Worm (Caenorhabditis elegans) whole organism, young adult: Measurements from ENCODE around the gene C50F4.8.

Source experiments
- B0019.2 ChIP-seq: fragments of 200-800 bp; sonication (Bioruptor generic); conservative IDR thresholded peaks from 2 replicates; pipeline ENCODE4 v1.3.6; 2022; ENCODE audit warnings: missing genetic modification reagents, missing genetic modification characterization, missing compliant biosample characterization
- B0336.3 ChIP-seq: fragments of 200-800 bp; sonication (Bioruptor generic); IDR thresholded peaks from 2 replicates; pipeline ENCODE4 v1.3.6; 2022; ENCODE audit warnings: missing genetic modification characterization, missing compliant biosample characterization
- C06A6.2 ChIP-seq: fragments of 200-800 bp; sonication (Bioruptor generic); conservative IDR thresholded peaks from 2 replicates; pipeline ENCODE4 v1.3.6; 2022; ENCODE audit warnings: missing genetic modification characterization, missing compliant biosample characterization
- D2030.7 ChIP-seq: fragments of 200-800 bp; sonication (Bioruptor generic); IDR thresholded peaks from 2 replicates; pipeline ENCODE4 v1.3.6; 2022; ENCODE audit warnings: missing genetic modification reagents, missing genetic modification characterization, missing compliant biosample characterization
- F57C9.4 ChIP-seq: sonication (generic microtip); optimal IDR thresholded peaks from 2 replicates; lab custom pipeline; 2017; ENCODE audit warnings: mild to moderate bottlenecking, missing genetic modification characterization, missing compliant biosample characterization
- K11D2.4 ChIP-seq: fragments of 200-800 bp; sonication (Bioruptor generic); IDR thresholded peaks from 2 replicates; pipeline ENCODE4 v1.3.6; 2022; ENCODE audit warnings: missing genetic modification reagents, missing genetic modification characterization, missing compliant biosample characterization
- Y67H2A.10 ChIP-seq: fragments of 200-800 bp; sonication (Bioruptor generic); conservative IDR thresholded peaks from 2 replicates; pipeline ENCODE4 v1.3.6; 2022; ENCODE audit warnings: missing genetic modification reagents, missing genetic modification characterization, missing compliant biosample characterization
- Y95B8A.8 ChIP-seq: fragments of 200-800 bp; sonication (Bioruptor generic); IDR thresholded peaks from 2 replicates; pipeline ENCODE4 v1.3.6; 2022; ENCODE audit warnings: missing genetic modification reagents, missing genetic modification characterization, missing compliant biosample characterization
- akir-1 ChIP-seq: fragments of 200-800 bp; sonication (Bioruptor generic); optimal IDR thresholded peaks from 2 replicates; lab custom pipeline; 2018; ENCODE audit warnings: mild to moderate bottlenecking, missing genetic modification characterization, moderate library complexity, missing compliant biosample characterization
- ama-1 ChIP-seq, 3 experiments: fragments of 150-350 bp in 1 of 3; sonication (generic microtip) in 2 of 3; optimal IDR thresholded peaks; 2 replicates each; lab custom pipeline; 2014 to 2018; ENCODE audit warnings: missing biosample characterization in 2 of 3, missing genetic modification characterization in 2 of 3, missing genetic modification reagents in 2 of 3
- athp-1 ChIP-seq: sonication (generic microtip); optimal IDR thresholded peaks from 2 replicates; lab custom pipeline; 2017; ENCODE audit warnings: mild to moderate bottlenecking, missing genetic modification characterization, missing compliant biosample characterization
- attf-3 ChIP-seq: fragments of 200-800 bp; sonication (Bioruptor generic); conservative IDR thresholded peaks from 2 replicates; pipeline ENCODE4 v1.3.6; 2022; ENCODE audit warnings: missing genetic modification reagents, missing genetic modification characterization, missing compliant biosample characterization
- attf-5 ChIP-seq: fragments of 200-800 bp; sonication (Bioruptor generic); optimal IDR thresholded peaks from 2 replicates; lab custom pipeline; 2018; ENCODE audit warnings: mild to moderate bottlenecking, missing genetic modification characterization, missing compliant biosample characterization
- ceh-100 ChIP-seq: fragments of 200-800 bp; sonication (Bioruptor generic); IDR thresholded peaks from 2 replicates; pipeline ENCODE4 v1.3.6; 2022; ENCODE audit warnings: missing genetic modification reagents, missing genetic modification characterization, missing compliant biosample characterization
- ceh-40 ChIP-seq: fragments of 200-800 bp; sonication (Bioruptor generic); IDR thresholded peaks from 2 replicates; pipeline ENCODE4 v1.3.6; 2022; ENCODE audit warnings: missing genetic modification characterization, missing compliant biosample characterization
- ceh-58 ChIP-seq: fragments of 200-800 bp; sonication (Bioruptor generic); IDR thresholded peaks from 2 replicates; pipeline ENCODE4 v1.3.6; 2022; ENCODE audit warnings: missing genetic modification characterization, missing compliant biosample characterization
- ceh-91 ChIP-seq: fragments of 200-800 bp; sonication (Bioruptor generic); IDR thresholded peaks from 2 replicates; pipeline ENCODE4 v1.3.6; 2022; ENCODE audit warnings: missing genetic modification reagents, missing genetic modification characterization, missing compliant biosample characterization
- chd-7 ChIP-seq: sonication (generic microtip); optimal IDR thresholded peaks from 2 replicates; lab custom pipeline; 2016; ENCODE audit warnings: mild to moderate bottlenecking, missing genetic modification characterization, moderate library complexity, missing compliant biosample characterization
- die-1 ChIP-seq: sonication (generic microtip); optimal IDR thresholded peaks from 2 replicates; lab custom pipeline; 2016; ENCODE audit warnings: missing genotype, mild to moderate bottlenecking, missing genetic modification characterization, missing compliant biosample characterization
- egl-44 ChIP-seq: fragments of 200-800 bp; sonication (Bioruptor generic); IDR thresholded peaks from 2 replicates; pipeline ENCODE4 v1.3.6; 2022; ENCODE audit warnings: missing genetic modification reagents, missing genetic modification characterization, missing compliant biosample characterization
- fkh-3 ChIP-seq: sonication (generic microtip); optimal IDR thresholded peaks from 2 replicates; lab custom pipeline; 2016; ENCODE audit warnings: mild to moderate bottlenecking, missing genetic modification characterization, missing compliant biosample characterization
- hmg-20 ChIP-seq: fragments of 200-800 bp; sonication (Bioruptor generic); IDR thresholded peaks from 2 replicates; pipeline ENCODE4 v1.3.6; 2022; ENCODE audit warnings: missing genetic modification reagents, missing genetic modification characterization, missing compliant biosample characterization
- let-526 ChIP-seq: fragments of 200-800 bp; sonication (Bioruptor generic); IDR thresholded peaks from 2 replicates; pipeline ENCODE4 v1.3.6; 2022; ENCODE audit warnings: missing genetic modification reagents, missing genetic modification characterization, missing compliant biosample characterization
- let-607 ChIP-seq, 2 experiments: fragments of 200-800 bp in 1 of 2; sonication (Bioruptor generic) in 1 of 2; sonication (generic microtip) in 1 of 2; optimal IDR thresholded peaks; 2 replicates each; lab custom pipeline; 2016 to 2018; ENCODE audit warnings: mild to moderate bottlenecking in 2 of 2, missing compliant biosample characterization in 2 of 2, missing genetic modification characterization in 2 of 2, moderate library complexity in 2 of 2, missing genotype in 1 of 2
- lin-40 ChIP-seq: sonication (generic microtip); optimal IDR thresholded peaks from 2 replicates; lab custom pipeline; 2016; ENCODE audit warnings: missing genetic modification characterization, mild to moderate bottlenecking, missing compliant biosample characterization, missing genotype, missing genetic modification reagents
- lin-54 ChIP-seq: fragments of 200-800 bp; sonication (Bioruptor generic); optimal IDR thresholded peaks from 2 replicates; lab custom pipeline; 2018; ENCODE audit warnings: mild to moderate bottlenecking, missing genetic modification characterization, missing compliant biosample characterization
- lsl-1 ChIP-seq: fragments of 200-800 bp; sonication (Bioruptor generic); optimal IDR thresholded peaks from 2 replicates; lab custom pipeline; 2018; ENCODE audit warnings: mild to moderate bottlenecking, missing genetic modification characterization, moderate library complexity, missing compliant biosample characterization
- madf-3 ChIP-seq: fragments of 200-800 bp; sonication (Bioruptor generic); IDR thresholded peaks from 2 replicates; pipeline ENCODE4 v1.3.6; 2022; ENCODE audit warnings: missing genetic modification reagents, missing genetic modification characterization, missing compliant biosample characterization
- mcd-1 ChIP-seq: fragments of 200-800 bp; sonication (Bioruptor generic); IDR thresholded peaks from 2 replicates; pipeline ENCODE4 v1.3.6; 2022; ENCODE audit warnings: missing genetic modification reagents, missing genetic modification characterization, missing compliant biosample characterization
- mxl-1 ChIP-seq: sonication (generic microtip); optimal IDR thresholded peaks from 2 replicates; lab custom pipeline; 2016; ENCODE audit warnings: missing genetic modification characterization, missing compliant biosample characterization
- nhr-179 ChIP-seq: sonication (generic microtip); optimal IDR thresholded peaks from 2 replicates; lab custom pipeline; 2016; ENCODE audit warnings: mild to moderate bottlenecking, missing genetic modification characterization, missing compliant biosample characterization
- nhr-80 ChIP-seq: sonication (generic microtip); optimal IDR thresholded peaks from 2 replicates; lab custom pipeline; 2016; ENCODE audit warnings: missing genetic modification characterization, missing compliant biosample characterization
- rcor-1 ChIP-seq: fragments of 200-800 bp; sonication (Bioruptor generic); IDR thresholded peaks from 2 replicates; pipeline ENCODE4 v1.3.6; 2022; ENCODE audit warnings: missing genetic modification reagents, missing genetic modification characterization, missing compliant biosample characterization
- rec-8 ChIP-seq, 2 experiments: sonication (generic microtip); optimal IDR thresholded peaks; 2 replicates each; lab custom pipeline; 2016; ENCODE audit warnings: mild to moderate bottlenecking in 2 of 2, missing genetic modification characterization in 2 of 2, missing genetic modification reagents in 2 of 2, missing genotype in 2 of 2, missing biosample characterization in 1 of 2, missing compliant biosample characterization in 1 of 2, moderate library complexity in 1 of 2
- rpc-1 ChIP-seq, 2 experiments: fragments of 150-350 bp in 1 of 2; sonication (generic microtip) in 1 of 2; optimal IDR thresholded peaks; 2 replicates each; lab custom pipeline; 2014 to 2018; ENCODE audit warnings: missing biosample characterization in 1 of 2, missing genetic modification characterization in 1 of 2, missing genetic modification reagents in 1 of 2, missing genotype in 1 of 2
- snpc-1.1 ChIP-seq: sonication (generic microtip); optimal IDR thresholded peaks from 2 replicates; lab custom pipeline; 2017; ENCODE audit warnings: missing genetic modification characterization, mild to moderate bottlenecking, missing compliant biosample characterization, antibody characterized with exemption, moderate library complexity, missing genotype, missing genetic modification reagents; ENCODE audit not compliant: insufficient read depth
- snpc-1.3 ChIP-seq: sonication (generic microtip); optimal IDR thresholded peaks from 2 replicates; lab custom pipeline; 2017; ENCODE audit warnings: missing genetic modification characterization, mild to moderate bottlenecking, missing compliant biosample characterization, antibody characterized with exemption, moderate library complexity, missing genotype, missing genetic modification reagents; ENCODE audit not compliant: insufficient read depth
- snpc-3.4 ChIP-seq: sonication (generic microtip); optimal IDR thresholded peaks from 2 replicates; lab custom pipeline; 2017; ENCODE audit warnings: missing genetic modification characterization, mild to moderate bottlenecking, missing compliant biosample characterization, antibody characterized with exemption, moderate library complexity, missing genotype, missing genetic modification reagents
- snpc-4 ChIP-seq, 5 experiments: fragments of 150-350 bp in 1 of 5; sonication (generic microtip) in 4 of 5; optimal IDR thresholded peaks; 2 replicates each; lab custom pipeline; 2014 to 2018; ENCODE audit warnings: missing genetic modification characterization in 5 of 5, missing biosample characterization in 3 of 5, antibody characterized with exemption in 2 of 5, mild to moderate bottlenecking in 2 of 5, missing compliant biosample characterization in 2 of 5, missing genotype in 2 of 5, moderate library complexity in 2 of 5, missing genetic modification reagents in 1 of 5
- somi-1 ChIP-seq: fragments of 200-800 bp; sonication (Bioruptor generic); optimal IDR thresholded peaks from 2 replicates; lab custom pipeline; 2018; ENCODE audit warnings: mild to moderate bottlenecking, missing genetic modification characterization, missing compliant biosample characterization
- tbx-9 ChIP-seq: sonication (generic microtip); optimal IDR thresholded peaks from 2 replicates; lab custom pipeline; 2016; ENCODE audit warnings: borderline replicate concordance, missing genetic modification characterization, inconsistent platforms, missing compliant biosample characterization
- tlf-1 ChIP-seq: fragments of 200-800 bp; sonication (Bioruptor generic); optimal IDR thresholded peaks from 2 replicates; lab custom pipeline; 2018; ENCODE audit warnings: mild to moderate bottlenecking, missing genetic modification characterization, missing compliant biosample characterization
- unc-130 ChIP-seq: sonication (generic microtip); optimal IDR thresholded peaks from 2 replicates; lab custom pipeline; 2016; ENCODE audit warnings: missing genetic modification reagents, missing genetic modification characterization, missing compliant biosample characterization
- zfh-2 ChIP-seq: fragments of 200-800 bp; sonication (Bioruptor generic); conservative IDR thresholded peaks from 2 replicates; pipeline ENCODE4 v1.3.6; 2022; ENCODE audit warnings: missing genetic modification reagents, missing genetic modification characterization, missing compliant biosample characterization
- ztf-25 ChIP-seq: fragments of 200-800 bp; sonication (Bioruptor generic); IDR thresholded peaks from 2 replicates; pipeline ENCODE4 v1.3.6; 2022; ENCODE audit warnings: missing genetic modification reagents, missing genetic modification characterization, missing compliant biosample characterization
- ztf-28 ChIP-seq: fragments of 200-800 bp; sonication (Bioruptor generic); IDR thresholded peaks from 2 replicates; pipeline ENCODE4 v1.3.6; 2022; ENCODE audit warnings: missing genetic modification reagents, missing genetic modification characterization, missing compliant biosample characterization

C50F4.8 gene

DNA sequence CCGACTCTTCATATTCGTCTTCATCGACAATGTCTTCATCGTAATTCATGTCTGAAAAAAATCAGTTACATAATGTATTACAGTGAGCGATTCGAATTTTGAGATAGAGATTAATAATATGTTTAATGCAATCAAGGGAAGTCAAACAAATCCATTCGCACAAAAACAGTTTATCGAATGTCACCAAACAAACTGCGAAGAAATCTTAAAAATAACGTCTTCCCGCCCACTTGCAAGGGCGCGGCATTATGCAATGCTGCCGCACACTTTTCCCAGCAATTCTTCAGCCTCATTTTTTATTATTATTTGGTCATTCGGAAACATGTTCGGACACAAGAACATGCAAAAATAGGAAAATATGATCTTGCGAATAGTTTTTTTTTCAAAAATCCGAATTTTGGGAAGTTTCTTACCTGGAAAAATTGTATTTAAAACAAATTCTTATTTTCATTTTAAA, 25.5 kb upstream of the C50F4.8 start, which contains the start of gene mdf-1 (continued):
- TF ChIP-seq ceh-100 (GFP tag; lab: Robert Waterston, UW) (0 out of 2 replicates have a peak, but pooled peaks have one; percentile 17), unc-130 (GFP tag; lab: Kevin White, UChicago) (no peak), Y95B8A.8 (GFP tag; lab: Robert Waterston, UW) (no peak), lin-40 (tag; lab: Kevin White, UChicago) (peak; percentile 23), chd-7 (tag; lab: Kevin White, UChicago) (peak; percentile 21), ceh-40 (GFP tag; lab: Robert Waterston, UW) (no peak), mcd-1 (GFP tag; lab: Robert Waterston, UW) (peak; percentile 48), snpc-4 (GFP tag; optimal IDR thresholded peaks at IDR 0.05; lab: Kevin White, UChicago) (no peak), snpc-4 (tag; optimal IDR thresholded peaks at IDR 0.05; lab: Kevin White, UChicago) (peak; percentile 1 to 75 (median 26)), ceh-58 (no peak), F57C9.4 (tag; lab: Kevin White, UChicago) (no peak), tlf-1 (GFP tag; lab: Kevin White, UChicago) (no peak), madf-3 (peak; percentile 69; the same call in 1 of the 2 replicates), B0019.2 (GFP tag; lab: Robert Waterston, UW) (no peak), lin-54 (peak; percentile 74), attf-3 (no peak), let-607 (tag; optimal IDR thresholded peaks at IDR 0.05; lab: Kevin White, UChicago) (no peak), fkh-3 (tag; lab: Kevin White, UChicago) (no peak), B0336.3 (no peak; the same call in 1 of the 2 replicates), athp-1 (tag; lab: Kevin White, UChicago) (no peak), ceh-91 (GFP tag; lab: Robert Waterston, UW) (no peak), K11D2.4 (GFP tag; lab: Robert Waterston, UW) (no peak), hmg-20 (GFP tag; lab: Robert Waterston, UW) (0 out of 2 replicates have a peak, but pooled peaks have one; percentile 4), rpc-1 (optimal IDR thresholded peaks at IDR 0.05; lab: Kevin White, UChicago) (no peak), rpc-1 (tag; optimal IDR thresholded peaks at IDR 0.05; lab: Kevin White, UChicago) (no peak), rcor-1 (GFP tag; lab: Robert Waterston, UW) (0 out of 2 replicates have a peak, but pooled peaks have one; percentile 45), zfh-2 (GFP tag; lab: Robert Waterston, UW) (no peak), tbx-9 (no peak), ztf-25 (GFP tag; lab: Robert Waterston, UW) (no peak), Y67H2A.10 (GFP tag; lab: Robert Waterston, UW) (no peak), snpc-3.4 (tag; lab: Kevin White, UChicago) (peak; percentile 52), snpc-1.1 (no peak), egl-44 (no peak), lsl-1 (no peak), nhr-80 (tag; lab: Kevin White, UChicago) (peak; percentile 56), ama-1 (optimal IDR thresholded peaks at IDR 0.05; lab: Kevin White, UChicago) (peak; percentile 20), ama-1 (GFP tag; optimal IDR thresholded peaks at IDR 0.05; lab: Kevin White, UChicago) (no peak), nhr-179 (tag; lab: Kevin White, UChicago) (no peak), die-1 (tag; lab: Kevin White, UChicago) (no peak), let-526 (no peak), mxl-1 (tag; lab: Kevin White, UChicago) (no peak), rec-8 (tag; optimal IDR thresholded peaks at IDR 0.05; lab: Kevin White, UChicago) (no peak), attf-5 (peak; percentile 45), ztf-28 (GFP tag; lab: Robert Waterston, UW) (no peak), somi-1 (GFP tag; lab: Kevin White, UChicago) (no peak), snpc-1.3 (tag; lab: Kevin White, UChicago) (no peak), akir-1 (GFP tag; lab: Kevin White, UChicago) (no peak), D2030.7 (GFP tag; lab: Robert Waterston, UW) (peak; percentile 17; the same call in 1 of the 2 replicates), C06A6.2 (peak; percentile 63)
